Worm (Caenorhabditis elegans) whole organism, young adult: ENCODE measurements around the gene srt-74.
"Not testable (repeated sequence)": the region's sequence is repeated elsewhere in the genome, so short reads cannot be mapped to it uniquely, and the experiment has no call there.

Experiments
- B0019.2 ChIP-seq: fragments of 200-800 bp; sonication (Bioruptor generic); conservative IDR thresholded peaks from 2 replicates; pipeline ENCODE4 v1.3.6; 2022; ENCODE audit warnings: missing genetic modification reagents, missing genetic modification characterization, missing compliant biosample characterization
- B0035.1 ChIP-seq: sonication (generic microtip); optimal IDR thresholded peaks from 2 replicates; lab custom pipeline; 2016; ENCODE audit warnings: missing genetic modification characterization, mild to moderate bottlenecking, missing compliant biosample characterization, missing genotype, missing genetic modification reagents
- C06A6.2 ChIP-seq: fragments of 200-800 bp; sonication (Bioruptor generic); conservative IDR thresholded peaks from 2 replicates; pipeline ENCODE4 v1.3.6; 2022; ENCODE audit warnings: missing genetic modification characterization, missing compliant biosample characterization
- D2030.7 ChIP-seq: fragments of 200-800 bp; sonication (Bioruptor generic); IDR thresholded peaks from 2 replicates; pipeline ENCODE4 v1.3.6; 2022; ENCODE audit warnings: missing genetic modification reagents, missing genetic modification characterization, missing compliant biosample characterization
- F33H1.4 ChIP-seq: fragments of 200-800 bp; sonication (Bioruptor generic); IDR thresholded peaks from 2 replicates; pipeline ENCODE4 v1.3.6; 2022; ENCODE audit warnings: missing genetic modification reagents, missing genetic modification characterization, missing compliant biosample characterization
- F37B4.10 ChIP-seq: fragments of 200-800 bp; sonication (Bioruptor generic); IDR thresholded peaks from 2 replicates; pipeline ENCODE4 v1.3.6; 2022; ENCODE audit warnings: missing genetic modification characterization, missing compliant biosample characterization
- T07F8.4 ChIP-seq: sonication (generic microtip); optimal IDR thresholded peaks from 2 replicates; lab custom pipeline; 2016; ENCODE audit warnings: mild to moderate bottlenecking, missing genetic modification characterization, moderate library complexity, missing compliant biosample characterization
- T26A5.8 ChIP-seq: sonication (generic microtip); optimal IDR thresholded peaks from 2 replicates; lab custom pipeline; 2016; ENCODE audit warnings: missing genetic modification characterization, missing compliant biosample characterization
- Y95B8A.8 ChIP-seq: fragments of 200-800 bp; sonication (Bioruptor generic); IDR thresholded peaks from 2 replicates; pipeline ENCODE4 v1.3.6; 2022; ENCODE audit warnings: missing genetic modification reagents, missing genetic modification characterization, missing compliant biosample characterization
- akir-1 ChIP-seq: fragments of 200-800 bp; sonication (Bioruptor generic); optimal IDR thresholded peaks from 2 replicates; lab custom pipeline; 2018; ENCODE audit warnings: mild to moderate bottlenecking, missing genetic modification characterization, moderate library complexity, missing compliant biosample characterization
- attf-5 ChIP-seq: fragments of 200-800 bp; sonication (Bioruptor generic); optimal IDR thresholded peaks from 2 replicates; lab custom pipeline; 2018; ENCODE audit warnings: mild to moderate bottlenecking, missing genetic modification characterization, missing compliant biosample characterization
- attf-6 ChIP-seq: fragments of 200-800 bp; sonication (Bioruptor generic); IDR thresholded peaks from 2 replicates; pipeline ENCODE4 v1.3.6; 2022; ENCODE audit warnings: missing genetic modification reagents, missing genetic modification characterization, missing compliant biosample characterization
- bed-1 ChIP-seq: fragments of 200-800 bp; sonication (Bioruptor generic); IDR thresholded peaks from 2 replicates; pipeline ENCODE4 v1.3.6; 2022; ENCODE audit warnings: missing genetic modification reagents, missing genetic modification characterization, missing compliant biosample characterization
- ceh-100 ChIP-seq: fragments of 200-800 bp; sonication (Bioruptor generic); IDR thresholded peaks from 2 replicates; pipeline ENCODE4 v1.3.6; 2022; ENCODE audit warnings: missing genetic modification reagents, missing genetic modification characterization, missing compliant biosample characterization
- egl-44 ChIP-seq: fragments of 200-800 bp; sonication (Bioruptor generic); IDR thresholded peaks from 2 replicates; pipeline ENCODE4 v1.3.6; 2022; ENCODE audit warnings: missing genetic modification reagents, missing genetic modification characterization, missing compliant biosample characterization
- him-1 ChIP-seq: sonication (generic microtip); optimal IDR thresholded peaks from 2 replicates; lab custom pipeline; 2016; ENCODE audit warnings: missing genotype, missing genetic modification reagents, missing genetic modification characterization, missing compliant biosample characterization
- hlh-26 ChIP-seq: fragments of 200-800 bp; sonication (Bioruptor generic); conservative IDR thresholded peaks from 2 replicates; pipeline ENCODE4 v1.3.6; 2022; ENCODE audit warnings: missing genetic modification reagents, missing genetic modification characterization, missing compliant biosample characterization
- hrde-1 ChIP-seq: sonication (generic microtip); optimal IDR thresholded peaks from 2 replicates; lab custom pipeline; 2016; ENCODE audit warnings: missing genetic modification characterization, mild to moderate bottlenecking, missing compliant biosample characterization, moderate library complexity, missing genotype, missing genetic modification reagents, borderline replicate concordance
- hsf-1 ChIP-seq: fragments of 200-800 bp; sonication (Bioruptor generic); IDR thresholded peaks from 2 replicates; pipeline ENCODE4 v1.3.6; 2022; ENCODE audit warnings: missing genetic modification reagents, missing genetic modification characterization, missing compliant biosample characterization
- let-526 ChIP-seq: fragments of 200-800 bp; sonication (Bioruptor generic); IDR thresholded peaks from 2 replicates; pipeline ENCODE4 v1.3.6; 2022; ENCODE audit warnings: missing genetic modification reagents, missing genetic modification characterization, missing compliant biosample characterization
- lin-26 ChIP-seq: fragments of 200-800 bp; sonication (Bioruptor generic); IDR thresholded peaks from 2 replicates; pipeline ENCODE4 v1.3.6; 2022; ENCODE audit warnings: missing genetic modification reagents, missing genetic modification characterization, missing compliant biosample characterization
- lin-40 ChIP-seq: sonication (generic microtip); optimal IDR thresholded peaks from 2 replicates; lab custom pipeline; 2016; ENCODE audit warnings: missing genetic modification characterization, mild to moderate bottlenecking, missing compliant biosample characterization, missing genotype, missing genetic modification reagents
- lsl-1 ChIP-seq: fragments of 200-800 bp; sonication (Bioruptor generic); optimal IDR thresholded peaks from 2 replicates; lab custom pipeline; 2018; ENCODE audit warnings: mild to moderate bottlenecking, missing genetic modification characterization, moderate library complexity, missing compliant biosample characterization
- madf-3 ChIP-seq: fragments of 200-800 bp; sonication (Bioruptor generic); IDR thresholded peaks from 2 replicates; pipeline ENCODE4 v1.3.6; 2022; ENCODE audit warnings: missing genetic modification reagents, missing genetic modification characterization, missing compliant biosample characterization
- madf-6 ChIP-seq: fragments of 200-800 bp; sonication (Bioruptor generic); IDR thresholded peaks from 2 replicates; pipeline ENCODE4 v1.3.6; 2022; ENCODE audit warnings: missing genetic modification reagents, missing genetic modification characterization, missing compliant biosample characterization
- mcd-1 ChIP-seq: fragments of 200-800 bp; sonication (Bioruptor generic); IDR thresholded peaks from 2 replicates; pipeline ENCODE4 v1.3.6; 2022; ENCODE audit warnings: missing genetic modification reagents, missing genetic modification characterization, missing compliant biosample characterization
- nfya-1 ChIP-seq: sonication (generic microtip); optimal IDR thresholded peaks from 2 replicates; lab custom pipeline; 2017; ENCODE audit warnings: antibody characterized with exemption, missing compliant biosample characterization, missing genetic modification characterization, borderline replicate concordance; ENCODE audit not compliant: insufficient read depth
- nhr-120 ChIP-seq: fragments of 200-800 bp; sonication (Bioruptor generic); IDR thresholded peaks from 2 replicates; pipeline ENCODE4 v1.3.6; 2022; ENCODE audit warnings: missing genetic modification characterization, missing compliant biosample characterization
- nhr-80 ChIP-seq: sonication (generic microtip); optimal IDR thresholded peaks from 2 replicates; lab custom pipeline; 2016; ENCODE audit warnings: missing genetic modification characterization, missing compliant biosample characterization
- rcor-1 ChIP-seq: fragments of 200-800 bp; sonication (Bioruptor generic); IDR thresholded peaks from 2 replicates; pipeline ENCODE4 v1.3.6; 2022; ENCODE audit warnings: missing genetic modification reagents, missing genetic modification characterization, missing compliant biosample characterization
- snpc-1.1 ChIP-seq: sonication (generic microtip); optimal IDR thresholded peaks from 2 replicates; lab custom pipeline; 2017; ENCODE audit warnings: missing genetic modification characterization, mild to moderate bottlenecking, missing compliant biosample characterization, antibody characterized with exemption, moderate library complexity, missing genotype, missing genetic modification reagents; ENCODE audit not compliant: insufficient read depth
- snpc-1.3 ChIP-seq: sonication (generic microtip); optimal IDR thresholded peaks from 2 replicates; lab custom pipeline; 2017; ENCODE audit warnings: missing genetic modification characterization, mild to moderate bottlenecking, missing compliant biosample characterization, antibody characterized with exemption, moderate library complexity, missing genotype, missing genetic modification reagents; ENCODE audit not compliant: insufficient read depth
- snpc-4 ChIP-seq, 5 experiments: fragments of 150-350 bp in 1 of 5; sonication (generic microtip) in 4 of 5; optimal IDR thresholded peaks; 2 replicates each; lab custom pipeline; 2014 to 2018; ENCODE audit warnings: missing genetic modification characterization in 5 of 5, missing biosample characterization in 3 of 5, antibody characterized with exemption in 2 of 5, mild to moderate bottlenecking in 2 of 5, missing compliant biosample characterization in 2 of 5, missing genotype in 2 of 5, moderate library complexity in 2 of 5, missing genetic modification reagents in 1 of 5
- tbp1 ChIP-seq: fragments of 200-800 bp; sonication (Bioruptor generic); optimal IDR thresholded peaks from 2 replicates; lab custom pipeline; 2018; ENCODE audit warnings: mild to moderate bottlenecking, missing genetic modification characterization, missing compliant biosample characterization

Gene srt-74

ce11 chrV:14277456-14277855 lies 4.7 kb downstream of the srt-74 start:
- TF ChIP-seq lin-26 (GFP tag; lab: Robert Waterston, UW) (peak; percentile 53; the same call in 1 of the 2 replicates), tbp1 (GFP tag; lab: Kevin White, UChicago) (peak; percentile 51), snpc-1.3 (peak; percentile 43), snpc-4 (GFP tag; optimal IDR thresholded peaks at IDR 0.05; lab: Kevin White, UChicago) (peak; percentile 78), snpc-4 (tag; optimal IDR thresholded peaks at IDR 0.05; lab: Kevin White, UChicago) (peak; percentile 68 to 93 (median 85)), attf-6 (GFP tag; lab: Robert Waterston, UW) (peak; percentile 87; the same call in 1 of the 2 replicates), D2030.7 (GFP tag; lab: Robert Waterston, UW) (peak; percentile 48), madf-6 (GFP tag; lab: Robert Waterston, UW) (peak; percentile 55), snpc-1.1 (tag; lab: Kevin White, UChicago) (peak; percentile 90), him-1 (peak; percentile 87), lsl-1 (GFP tag; lab: Kevin White, UChicago) (peak; percentile 19), mcd-1 (GFP tag; lab: Robert Waterston, UW) (peak; percentile 52), F33H1.4 (GFP tag; lab: Robert Waterston, UW) (peak; percentile 25; the same call in 1 of the 2 replicates), hsf-1 (GFP tag; lab: Robert Waterston, UW) (0 out of 2 replicates have a peak, but pooled peaks have one; percentile 23), B0019.2 (GFP tag; lab: Robert Waterston, UW) (0 out of 2 replicates have a peak, but pooled peaks have one; percentile 19)

ce11 chrV:14274268-14274667 lies 7.9 kb downstream of the srt-74 start, which contains the start of gene F40G12.7:
F40G12.7 (plus strand) TSS chrV:14274568.
- not testable (repeated sequence) for TF ChIP-seq rcor-1; Y95B8A.8; egl-44 (GFP tag; lab: Robert Waterston, UW)

- TF ChIP-seq madf-3 (GFP tag; lab: Robert Waterston, UW) = no peak
- TF ChIP-seq lin-40 (tag; lab: Kevin White, UChicago) = no peak
- no peak for TF ChIP-seq nhr-120 (GFP tag; lab: Robert Waterston, UW)
- TF ChIP-seq B0035.1 (tag; lab: Kevin White, UChicago) = no peak
- no peak for TF ChIP-seq rcor-1
- no peak for TF ChIP-seq T07F8.4 (tag; lab: Kevin White, UChicago)
- TF ChIP-seq hlh-26 (GFP tag; lab: Robert Waterston, UW) = no peak
- TF ChIP-seq hrde-1 = no peak
- no peak for TF ChIP-seq nhr-80 (tag; lab: Kevin White, UChicago)
- TF ChIP-seq akir-1 (GFP tag; lab: Kevin White, UChicago) = no peak
- TF ChIP-seq F37B4.10 = no peak
- no peak for TF ChIP-seq C06A6.2 (GFP tag; lab: Robert Waterston, UW)
- TF ChIP-seq attf-5 = no peak
- TF ChIP-seq T26A5.8 (tag; lab: Kevin White, UChicago) = no peak
- no peak for TF ChIP-seq bed-1 (GFP tag; lab: Robert Waterston, UW)
- TF ChIP-seq nfya-1 (tag; lab: Kevin White, UChicago) = no peak
- no peak for TF ChIP-seq ceh-100 (GFP tag; lab: Robert Waterston, UW)
- TF ChIP-seq let-526 (GFP tag; lab: Robert Waterston, UW) = no peak
These were observed 9.1 kb downstream of the srt-74 start, which contains the start of gene F40G12.6 for ce11 chrV:14273019-14273418. F40G12.6 (minus strand) TSS chrV:14273119.
